Worm (Caenorhabditis elegans): ENCODE data around the gene Y37E11AL.9.

DNA sequence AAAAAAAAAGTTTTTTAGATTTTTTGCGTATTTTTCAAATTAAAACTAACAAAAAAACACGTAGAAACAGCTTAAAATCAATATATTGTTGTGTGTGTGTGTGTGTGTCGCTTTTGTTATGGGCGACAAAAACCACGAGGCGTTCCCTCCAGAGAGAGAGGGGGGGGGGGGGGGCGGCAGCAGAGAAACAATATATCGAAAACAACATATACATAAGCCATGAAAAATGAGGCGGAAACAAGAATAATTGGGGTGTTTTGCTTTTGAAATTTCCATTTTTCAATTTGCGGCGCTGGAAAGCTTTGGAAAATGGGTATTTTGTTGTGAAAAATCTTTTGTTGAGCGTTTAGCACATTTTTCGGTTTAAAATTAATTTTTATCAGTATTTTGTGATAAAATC, 24.9 kb upstream of the Y37E11AL.9 start, which contains the start of gene Y37E11AM.2:
- TF ChIP-seq nhr-237 (tag; optimal IDR thresholded peaks at IDR 0.05) (no peak), snpc-4 (tag; optimal IDR thresholded peaks at IDR 0.05) (no peak), R02D3.7 (tag; optimal IDR thresholded peaks at IDR 0.05) (no peak), ztf-11 (tag; optimal IDR thresholded peaks at IDR 0.05) (no peak), crh-2 (tag; optimal IDR thresholded peaks at IDR 0.05) (no peak), dmd-4 (tag; optimal IDR thresholded peaks at IDR 0.05) (no peak), nhr-23 (tag; optimal IDR thresholded peaks at IDR 0.05) (no peak), aly-2 (tag; optimal IDR thresholded peaks at IDR 0.05) (no peak), zag-1 (tag; optimal IDR thresholded peaks at IDR 0.05) (no peak), lin-11 (tag; optimal IDR thresholded peaks at IDR 0.05) (no peak), unc-62 (GFP tag; optimal IDR thresholded peaks at IDR 0.05) (no peak)
